Fruit fly (Drosophila melanogaster) whole organism, pupa: ENCODE results near the gene Cp38.

Source experiments
- CG9948 ChIP-seq: fragments of 200-800 bp; sonication (Bioruptor generic); optimal IDR thresholded peaks from 2 replicates; lab custom pipeline; 2018; ENCODE audit warnings: missing biosample characterization, mild to moderate bottlenecking, missing genetic modification characterization, moderate library complexity
- EcR ChIP-seq: fragments of 200-800 bp; sonication (Bioruptor generic); optimal IDR thresholded peaks from 3 replicates; lab custom pipeline; 2019; ENCODE audit warnings: missing biosample characterization, missing genetic modification characterization, mild to moderate bottlenecking, moderate library complexity, missing genetic modification reagents
- Pif1A ChIP-seq: fragments of 200-800 bp; sonication (Bioruptor generic); optimal IDR thresholded peaks from 3 replicates; lab custom pipeline; 2016; ENCODE audit warnings: missing biosample characterization, missing genetic modification characterization

- TF ChIP-seq Pif1A (no peak), EcR (peak; percentile 28), CG9948 (tag; lab: Kevin White, UChicago) (no peak)
Observed at dm6 chrX:8497604-8498232, 16.1 kb downstream of the Cp38 start.
